Fruit fly (Drosophila melanogaster) whole organism, embryonic: ENCODE data around the gene CG14882.

Experiments
- CG10366 ChIP-seq: fragments of 200-800 bp; sonication (Bioruptor generic); IDR thresholded peaks from 2 replicates; pipeline ENCODE4 v1.3.6; 2022; ENCODE audit warnings: missing biosample characterization, missing genetic modification characterization
- CG10543 ChIP-seq: fragments of 200-800 bp; sonication (Bioruptor generic); optimal IDR thresholded peaks from 3 replicates; lab custom pipeline; 2017; ENCODE audit warnings: missing biosample characterization, mild to moderate bottlenecking, missing genetic modification characterization, moderate library complexity
- CG10959 ChIP-seq: fragments of 200-800 bp; sonication (Bioruptor generic); IDR thresholded peaks from 2 replicates; pipeline ENCODE4 v1.3.6; 2022; ENCODE audit warnings: missing biosample characterization, missing genetic modification characterization
- CG11723 ChIP-seq: fragments of 200-800 bp; sonication (Bioruptor generic); optimal IDR thresholded peaks from 2 replicates; lab custom pipeline; 2017; ENCODE audit warnings: missing biosample characterization, mild to moderate bottlenecking, missing genetic modification characterization
- CG12155 ChIP-seq: fragments of 200-800 bp; sonication (Bioruptor generic); optimal IDR thresholded peaks from 3 replicates; lab custom pipeline; 2016; ENCODE audit warnings: missing biosample characterization, missing genetic modification characterization
- CG14014 ChIP-seq: fragments of 200-800 bp; sonication (Bioruptor generic); IDR thresholded peaks from 2 replicates; pipeline ENCODE4 v1.3.6; 2022; ENCODE audit warnings: missing biosample characterization, missing genetic modification characterization
- CG14050 ChIP-seq: fragments of 200-800 bp; sonication (Bioruptor generic); IDR thresholded peaks from 3 replicates; pipeline ENCODE4 v1.3.6; 2022; ENCODE audit warnings: missing biosample characterization, missing genetic modification characterization
- CG15479 ChIP-seq: fragments of 200-800 bp; sonication (Bioruptor generic); optimal IDR thresholded peaks from 3 replicates; lab custom pipeline; 2019; ENCODE audit warnings: missing biosample characterization, mild to moderate bottlenecking, missing genetic modification characterization, moderate library complexity
- CG1792 ChIP-seq: fragments of 200-800 bp; sonication (Bioruptor generic); optimal IDR thresholded peaks from 2 replicates; lab custom pipeline; 2016; ENCODE audit warnings: missing biosample characterization, missing genetic modification characterization
- CG2116 ChIP-seq: fragments of 200-800 bp; sonication (Bioruptor generic); optimal IDR thresholded peaks from 3 replicates; lab custom pipeline; 2018; ENCODE audit warnings: missing biosample characterization, mild to moderate bottlenecking, missing genetic modification characterization
- CG2120 ChIP-seq: fragments of 200-800 bp; sonication (Bioruptor generic); optimal IDR thresholded peaks from 3 replicates; lab custom pipeline; 2016; ENCODE audit warnings: missing biosample characterization, missing genetic modification characterization
- CG30020 ChIP-seq: fragments of 200-800 bp; optimal IDR thresholded peaks from 2 replicates; lab custom pipeline; 2019; ENCODE audit warnings: missing biosample characterization, mild to moderate bottlenecking, missing genetic modification characterization, moderate library complexity
- CG6654 ChIP-seq: fragments of 200-800 bp; sonication (Bioruptor generic); optimal IDR thresholded peaks from 2 replicates; lab custom pipeline; 2017; ENCODE audit warnings: missing biosample characterization, mild to moderate bottlenecking, missing genetic modification characterization
- CG7357 ChIP-seq: fragments of 200-800 bp; sonication (Bioruptor generic); IDR thresholded peaks from 3 replicates; pipeline ENCODE4 v1.3.6; 2022; ENCODE audit warnings: missing biosample characterization, missing genetic modification characterization
- CG8944 ChIP-seq: fragments of 200-800 bp; sonication (Bioruptor generic); optimal IDR thresholded peaks from 3 replicates; lab custom pipeline; 2016; ENCODE audit warnings: missing biosample characterization, missing genetic modification characterization
- CG9437 ChIP-seq: fragments of 200-800 bp; sonication (Bioruptor generic); optimal IDR thresholded peaks from 2 replicates; lab custom pipeline; 2018; ENCODE audit warnings: missing biosample characterization, mild to moderate bottlenecking, missing genetic modification characterization
- CG9609 ChIP-seq: fragments of 200-800 bp; sonication (Bioruptor generic); optimal IDR thresholded peaks from 3 replicates; lab custom pipeline; 2016; ENCODE audit warnings: missing biosample characterization, missing genetic modification characterization
- D19A ChIP-seq: fragments of 200-800 bp; optimal IDR thresholded peaks from 3 replicates; lab custom pipeline; 2019; ENCODE audit warnings: missing biosample characterization, mild to moderate bottlenecking, missing genetic modification characterization, moderate library complexity
- Dip2 ChIP-seq: fragments of 200-800 bp; sonication (Bioruptor generic); IDR thresholded peaks from 2 replicates; pipeline ENCODE4 v1.3.6; 2022; ENCODE audit warnings: missing biosample characterization, missing genetic modification characterization
- Drgx ChIP-seq: fragments of 200-800 bp; sonication (Bioruptor generic); IDR thresholded peaks from 2 replicates; pipeline ENCODE4 v1.3.6; 2022; ENCODE audit warnings: missing biosample characterization, missing genetic modification characterization
- E2f2 ChIP-seq: fragments of 200-800 bp; sonication (Bioruptor generic); IDR thresholded peaks from 2 replicates; pipeline ENCODE4 v1.3.6; 2022; ENCODE audit warnings: missing biosample characterization, missing genetic modification characterization
- Elba2 ChIP-seq: fragments of 200-800 bp; sonication (Bioruptor generic); optimal IDR thresholded peaks from 3 replicates; lab custom pipeline; 2016; ENCODE audit warnings: missing biosample characterization, missing genetic modification characterization
- Ets97D ChIP-seq: fragments of 200-800 bp; sonication (Bioruptor generic); optimal IDR thresholded peaks from 3 replicates; lab custom pipeline; 2016; ENCODE audit warnings: missing biosample characterization, missing genetic modification characterization
- Gug ChIP-seq: fragments of 200-800 bp; sonication (Bioruptor generic); IDR thresholded peaks from 4 replicates; pipeline ENCODE4 v1.3.6; 2022; ENCODE audit warnings: missing biosample characterization, missing genetic modification characterization
- HLHmδ ChIP-seq: fragments of 200-800 bp; sonication (Bioruptor generic); optimal IDR thresholded peaks from 2 replicates; lab custom pipeline; 2018; ENCODE audit warnings: missing biosample characterization, mild to moderate bottlenecking, missing genetic modification characterization, moderate library complexity
- Hey ChIP-seq: fragments of 200-800 bp; sonication (Bioruptor generic); optimal IDR thresholded peaks from 3 replicates; lab custom pipeline; 2018; ENCODE audit warnings: missing biosample characterization, mild to moderate bottlenecking, missing genetic modification characterization
- Hmx ChIP-seq: fragments of 200-800 bp; sonication (Bioruptor generic); optimal IDR thresholded peaks from 2 replicates; lab custom pipeline; 2016; ENCODE audit warnings: missing biosample characterization, missing genetic modification characterization
- Lhr ChIP-seq: fragments of 200-800 bp; sonication (Bioruptor generic); optimal IDR thresholded peaks from 3 replicates; lab custom pipeline; 2017; ENCODE audit warnings: mild to moderate bottlenecking, missing biosample characterization, missing genetic modification reagents, missing genetic modification characterization
- Med ChIP-seq: fragments of 200-800 bp; sonication (Bioruptor generic); peaks from one replicate; lab custom pipeline; 2016; ENCODE audit warnings: missing biosample characterization, missing genetic modification characterization, mild to moderate bottlenecking, inconsistent platforms, moderate library complexity
- NfI ChIP-seq: fragments of 200-800 bp; sonication (Bioruptor generic); optimal IDR thresholded peaks from 3 replicates; lab custom pipeline; 2018; ENCODE audit warnings: missing biosample characterization, mild to moderate bottlenecking, missing genetic modification characterization, moderate library complexity
- Sin3A ChIP-seq: fragments of >200 bp; optimal IDR thresholded peaks from 2 replicates; lab custom pipeline; 2018
- Taf1 ChIP-seq: fragments of 200-800 bp; sonication (Bioruptor generic); IDR thresholded peaks from 2 replicates; pipeline ENCODE4 v1.3.6; 2022; ENCODE audit warnings: missing biosample characterization, missing genetic modification characterization
- ac ChIP-seq: fragments of 200-800 bp; sonication (Bioruptor generic); optimal IDR thresholded peaks from 3 replicates; lab custom pipeline; 2017; ENCODE audit warnings: missing biosample characterization, mild to moderate bottlenecking, missing genetic modification characterization
- bcd ChIP-seq: fragments of 200-800 bp; sonication (Bioruptor generic); optimal IDR thresholded peaks from 2 replicates; lab custom pipeline; 2017; ENCODE audit warnings: missing biosample characterization, mild to moderate bottlenecking, missing genetic modification characterization
- caup ChIP-seq: fragments of 200-800 bp; sonication (Bioruptor generic); optimal IDR thresholded peaks from 3 replicates; lab custom pipeline; 2017; ENCODE audit warnings: missing biosample characterization, mild to moderate bottlenecking, missing genetic modification characterization, moderate library complexity; ENCODE audit not compliant: severe bottlenecking
- ci ChIP-seq: fragments of 200-800 bp; sonication (Bioruptor generic); IDR thresholded peaks from 3 replicates; pipeline ENCODE4 v1.3.6; 2022; ENCODE audit warnings: missing biosample characterization, missing genetic modification characterization
- dmrt99B ChIP-seq: fragments of 200-800 bp; sonication (Bioruptor generic); optimal IDR thresholded peaks from 2 replicates; lab custom pipeline; 2018; ENCODE audit warnings: missing biosample characterization, mild to moderate bottlenecking, missing genetic modification characterization, moderate library complexity
- grn ChIP-seq: fragments of 200-800 bp; sonication (Bioruptor generic); optimal IDR thresholded peaks from 3 replicates; lab custom pipeline; 2017; ENCODE audit warnings: missing biosample characterization, missing genetic modification characterization
- jigr1 ChIP-seq: fragments of 200-800 bp; sonication (Bioruptor generic); IDR thresholded peaks from 3 replicates; pipeline ENCODE4 v1.3.6; 2022; ENCODE audit warnings: missing biosample characterization, missing genetic modification characterization
- klu ChIP-seq: fragments of 200-800 bp; sonication (Bioruptor generic); IDR thresholded peaks from 2 replicates; pipeline ENCODE4 v1.3.6; 2022; ENCODE audit warnings: missing biosample characterization, missing genetic modification characterization
- knrl ChIP-seq: fragments of 200-800 bp; sonication (Bioruptor generic); IDR thresholded peaks from 3 replicates; pipeline ENCODE4 v1.3.6; 2022; ENCODE audit warnings: missing biosample characterization, missing genetic modification characterization; ENCODE audit not compliant: partially characterized antibody
- mam ChIP-seq: fragments of 200-800 bp; sonication (Bioruptor generic); optimal IDR thresholded peaks from 3 replicates; lab custom pipeline; 2016; ENCODE audit warnings: missing biosample characterization, missing genetic modification characterization
- nmo ChIP-seq: fragments of 200-800 bp; sonication (Bioruptor generic); optimal IDR thresholded peaks from 2 replicates; lab custom pipeline; 2018; ENCODE audit warnings: missing biosample characterization, mild to moderate bottlenecking, missing genetic modification characterization, moderate library complexity
- odd ChIP-seq: fragments of 200-800 bp; sonication (Bioruptor generic); optimal IDR thresholded peaks from 2 replicates; lab custom pipeline; 2017; ENCODE audit warnings: missing biosample characterization, mild to moderate bottlenecking, missing genetic modification characterization
- slou ChIP-seq: fragments of 200-800 bp; sonication (Bioruptor generic); optimal IDR thresholded peaks from 3 replicates; lab custom pipeline; 2016; ENCODE audit warnings: missing biosample characterization, missing genetic modification characterization
- slp2 ChIP-seq: fragments of 200-800 bp; sonication (Bioruptor generic); optimal IDR thresholded peaks from 2 replicates; lab custom pipeline; 2016; ENCODE audit warnings: missing biosample characterization, missing genetic modification characterization
- sna ChIP-seq: fragments of 200-800 bp; sonication (Bioruptor generic); IDR thresholded peaks from 2 replicates; pipeline ENCODE4 v1.3.6; 2022; ENCODE audit warnings: missing biosample characterization, missing genetic modification characterization; ENCODE audit not compliant: partially characterized antibody
- stc ChIP-seq: fragments of 200-800 bp; sonication (Bioruptor generic); IDR thresholded peaks from 2 replicates; pipeline ENCODE4 v1.3.6; 2022; ENCODE audit warnings: missing biosample characterization, missing genetic modification characterization
- tup ChIP-seq: fragments of 200-800 bp; sonication (Bioruptor generic); optimal IDR thresholded peaks from 2 replicates; lab custom pipeline; 2016; ENCODE audit warnings: missing biosample characterization, mild to moderate bottlenecking, missing genetic modification characterization, moderate library complexity
- vvl ChIP-seq: fragments of 200-800 bp; sonication (Bioruptor generic); IDR thresholded peaks from 2 replicates; pipeline ENCODE4 v1.3.6; 2022; ENCODE audit warnings: missing biosample characterization, missing genetic modification characterization
- zen2 ChIP-seq: fragments of 200-800 bp; sonication (Bioruptor generic); IDR thresholded peaks from 3 replicates; pipeline ENCODE4 v1.3.6; 2022; ENCODE audit warnings: missing biosample characterization, missing genetic modification characterization; ENCODE audit not compliant: partially characterized antibody
- zfh1 ChIP-seq: fragments of 200-800 bp; sonication (Bioruptor generic); IDR thresholded peaks from 3 replicates; pipeline ENCODE4 v1.3.6; 2022; ENCODE audit warnings: missing biosample characterization, missing genetic modification characterization

CG14882 gene

DNA sequence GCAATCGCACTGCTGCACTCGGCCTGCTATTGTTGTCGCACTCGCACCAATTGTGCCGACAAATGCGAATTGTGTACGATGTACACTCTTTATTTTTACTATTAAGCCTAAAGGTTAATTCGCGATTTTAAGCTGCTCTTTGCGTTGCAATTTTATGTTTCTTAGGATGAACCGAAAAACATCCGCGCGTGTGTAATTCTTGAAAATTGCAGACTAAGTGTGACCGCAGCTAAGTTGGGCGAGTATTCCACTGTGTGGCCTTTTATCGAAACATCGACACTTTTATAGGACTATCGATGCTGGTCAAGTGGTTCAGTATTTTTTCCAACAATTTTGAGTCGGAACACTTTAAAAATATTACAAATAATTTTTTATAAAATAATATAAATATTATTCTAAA is 10.6 kb downstream of the CG14882 start, which contains the start of gene Pak3 (continued):
- TF ChIP-seq CG1792 (GFP tag; lab: Kevin White, UChicago) (no peak), CG6654 (GFP tag; lab: Kevin White, UChicago) (no peak), stc (GFP tag; lab: Robert Waterston, UW) (no peak), bcd (no peak), CG15479 (GFP tag; lab: Kevin White, UChicago) (no peak), Ets97D (GFP tag; lab: Kevin White, UChicago) (peak; percentile 38), CG8944 (no peak), Gug (GFP tag; lab: Robert Waterston, UW) (no peak), klu (GFP tag; lab: Robert Waterston, UW) (no peak), E2f2 (peak; percentile 68), Elba2 (GFP tag; lab: Kevin White, UChicago) (no peak), odd (GFP tag; lab: Kevin White, UChicago) (no peak), CG14050 (no peak), Taf1 (GFP tag; lab: Robert Waterston, UW) (no peak), ci (GFP tag; lab: Robert Waterston, UW) (peak; percentile 32; the same call in 1 of the 3 replicates), CG10366 (GFP tag; lab: Robert Waterston, UW) (no peak), HLHmδ (GFP tag; lab: Kevin White, UChicago) (no peak), CG2120 (GFP tag; lab: Kevin White, UChicago) (no peak), Dip2 (no peak), CG12155 (GFP tag; lab: Kevin White, UChicago) (no peak), Drgx (GFP tag; lab: Robert Waterston, UW) (no peak), caup (GFP tag; lab: Kevin White, UChicago) (no peak), Sin3A (peak; percentile 10), zen2 (GFP tag; lab: Robert Waterston, UW) (peak; percentile 42; the same call in 1 of the 3 replicates), Hmx (GFP tag; lab: Kevin White, UChicago) (no peak), vvl (GFP tag; lab: Robert Waterston, UW) (peak; percentile 33; the same call in 1 of the 2 replicates), slp2 (GFP tag; lab: Kevin White, UChicago) (no peak), CG9609 (no peak), Med (GFP tag; lab: Kevin White, UChicago) (peak; percentile 79), ac (no peak), nmo (GFP tag; lab: Kevin White, UChicago) (peak; percentile 49), NfI (GFP tag; lab: Kevin White, UChicago) (peak; percentile 3), Lhr (GFP tag; lab: Kevin White, UChicago) (peak; percentile 32), mam (GFP tag; lab: Kevin White, UChicago) (no peak), sna (no peak), CG7357 (GFP tag; lab: Robert Waterston, UW) (peak; percentile 67; the same call in 2 of the 3 replicates), knrl (GFP tag; lab: Robert Waterston, UW) (peak; percentile 65), zfh1 (GFP tag; lab: Robert Waterston, UW) (no peak), Hey (tag; lab: Kevin White, UChicago) (no peak), CG30020 (tag; lab: Kevin White, UChicago) (peak; percentile 37), jigr1 (no peak; the same call in 2 of the 3 replicates), grn (no peak), CG14014 (GFP tag; lab: Robert Waterston, UW) (no peak), CG9437 (GFP tag; lab: Kevin White, UChicago) (no peak), CG10959 (GFP tag; lab: Robert Waterston, UW) (no peak), D19A (tag; lab: Kevin White, UChicago) (peak; percentile 7), CG10543 (no peak), CG11723 (GFP tag; lab: Kevin White, UChicago) (no peak), dmrt99B (no peak), slou (GFP tag; lab: Kevin White, UChicago) (no peak), CG2116 (peak; percentile 60), tup (GFP tag; lab: Kevin White, UChicago) (no peak)
